Fruit fly (Drosophila melanogaster) whole organism, embryonic: ENCODE measurements around the gene Polr1F.

Experiments
- CG14014 ChIP-seq: fragments of 200-800 bp; sonication (Bioruptor generic); IDR thresholded peaks from 2 replicates; pipeline ENCODE4 v1.3.6; 2022; ENCODE audit warnings: missing biosample characterization, missing genetic modification characterization
- CG17568 ChIP-seq: fragments of 200-800 bp; sonication (Bioruptor generic); optimal IDR thresholded peaks from 2 replicates; lab custom pipeline; 2018; ENCODE audit warnings: missing biosample characterization, mild to moderate bottlenecking, missing genetic modification characterization, moderate library complexity
- CG6254 ChIP-seq: fragments of 200-800 bp; sonication (Bioruptor generic); optimal IDR thresholded peaks from 3 replicates; lab custom pipeline; 2017; ENCODE audit warnings: mild to moderate bottlenecking, missing biosample characterization, missing genetic modification reagents, missing genetic modification characterization
- en ChIP-seq: fragments of 200-800 bp; sonication (Bioruptor generic); optimal IDR thresholded peaks from 2 replicates; lab custom pipeline; 2016; ENCODE audit warnings: missing biosample characterization, missing genetic modification characterization
- hth ChIP-seq: fragments of >200 bp; optimal IDR thresholded peaks from 2 replicates; lab custom pipeline; 2017; ENCODE audit warnings: inconsistent platforms
- twi ChIP-seq: fragments of 200-800 bp; optimal IDR thresholded peaks from 2 replicates; lab custom pipeline; 2019; ENCODE audit warnings: missing biosample characterization, mild to moderate bottlenecking, missing genetic modification characterization, moderate library complexity

- no peak for TF ChIP-seq en (GFP tag; lab: Kevin White, UChicago)
- TF ChIP-seq CG6254 (GFP tag; lab: Kevin White, UChicago), result no peak
- TF ChIP-seq twi, result no peak
- TF ChIP-seq CG14014 (GFP tag; lab: Robert Waterston, UW), result no peak
- TF ChIP-seq CG17568, result no peak
- no peak for TF ChIP-seq hth (lab: Kevin White, UChicago)
These were observed 37.4 kb upstream of the Polr1F start, which contains the start of gene Fgop2 for dm6 chr2L:6945088-6945487.
